Fruit fly (Drosophila melanogaster) whole organism, wandering third instar larva: ENCODE results near the gene Lcp65Ad.

Experiments
- Abd-B ChIP-seq: fragments of >200 bp; optimal IDR thresholded peaks from 2 replicates; lab custom pipeline; 2017; ENCODE audit warnings: missing biosample characterization, missing genetic modification characterization
- CG32264 ChIP-seq: fragments of 200-800 bp; sonication (Bioruptor generic); optimal IDR thresholded peaks from 2 replicates; lab custom pipeline; 2016; ENCODE audit warnings: missing biosample characterization, missing genetic modification characterization
- CG9705 ChIP-seq: fragments of 200-800 bp; sonication (Bioruptor generic); optimal IDR thresholded peaks from 2 replicates; lab custom pipeline; 2018; ENCODE audit warnings: missing biosample characterization, mild to moderate bottlenecking, missing genetic modification characterization
- CrebA ChIP-seq: fragments of 200-800 bp; sonication (Bioruptor generic); optimal IDR thresholded peaks from 2 replicates; lab custom pipeline; 2016; ENCODE audit warnings: missing biosample characterization, mild to moderate bottlenecking, missing genetic modification characterization, borderline replicate concordance
- Dfd ChIP-seq: fragments of >200 bp; optimal IDR thresholded peaks from 2 replicates; lab custom pipeline; 2017; ENCODE audit warnings: missing biosample characterization, missing genetic modification characterization
- Dif ChIP-seq: fragments of 200-275, 200-300 bp; sonication (Bioruptor generic); optimal IDR thresholded peaks from 2 replicates; lab custom pipeline; 2018; ENCODE audit warnings: missing biosample characterization, missing genetic modification characterization; ENCODE audit not compliant: partially characterized antibody
- GATAd ChIP-seq: sonication (Bioruptor generic); optimal IDR thresholded peaks from 2 replicates; lab custom pipeline; 2016; ENCODE audit warnings: missing biosample characterization, missing genetic modification characterization
- HLH106 ChIP-seq: fragments of 200-800 bp; optimal IDR thresholded peaks from 3 replicates; lab custom pipeline; 2019; ENCODE audit warnings: missing biosample characterization, mild to moderate bottlenecking, missing genetic modification characterization, moderate library complexity
- Hnf4 ChIP-seq: fragments of 200-800 bp; sonication (Bioruptor generic); optimal IDR thresholded peaks from 2 replicates; lab custom pipeline; 2016; ENCODE audit warnings: missing biosample characterization, mild to moderate bottlenecking, missing genetic modification characterization
- Hr78 ChIP-seq: fragments of >200 bp; optimal IDR thresholded peaks from 2 replicates; lab custom pipeline; 2017; ENCODE audit warnings: missing biosample characterization, missing genetic modification characterization
- Hr83 ChIP-seq: fragments of 200-300 bp; sonication (Bioruptor generic); optimal IDR thresholded peaks from 2 replicates; lab custom pipeline; 2016; ENCODE audit warnings: missing biosample characterization, mild to moderate bottlenecking, missing genetic modification characterization, moderate library complexity; ENCODE audit not compliant: poor library complexity, severe bottlenecking
- Jra ChIP-seq: sonication (Bioruptor generic); optimal IDR thresholded peaks from 2 replicates; lab custom pipeline; 2016; ENCODE audit warnings: missing biosample characterization, missing genetic modification characterization
- Mio ChIP-seq: sonication (Bioruptor generic); optimal IDR thresholded peaks from 2 replicates; lab custom pipeline; 2016; ENCODE audit warnings: missing biosample characterization, missing genetic modification characterization
- Myc ChIP-seq: fragments of >200 bp; optimal IDR thresholded peaks from 2 replicates; lab custom pipeline; 2017
- N ChIP-seq: fragments of >200 bp; optimal IDR thresholded peaks from 2 replicates; lab custom pipeline; 2018; ENCODE audit warnings: missing biosample characterization, missing external identifiers, missing genetic modification characterization
- OdsH ChIP-seq: fragments of 200-800 bp; sonication (Bioruptor generic); optimal IDR thresholded peaks from 2 replicates; lab custom pipeline; 2016; ENCODE audit warnings: missing biosample characterization, mild to moderate bottlenecking, missing genetic modification characterization
- Rel ChIP-seq, 2 experiments: fragments of 200-800 bp; sonication (Bioruptor generic) in 1 of 2; optimal IDR thresholded peaks; 2 replicates in 1 of 2; 3 replicates in 1 of 2; lab custom pipeline; 2016 to 2019; ENCODE audit warnings: mild to moderate bottlenecking in 2 of 2, missing biosample characterization in 2 of 2, missing genetic modification characterization in 2 of 2, moderate library complexity in 1 of 2
- Sp1 ChIP-seq: fragments of 200-800 bp; sonication (Bioruptor generic); optimal IDR thresholded peaks from 3 replicates; lab custom pipeline; 2019; ENCODE audit warnings: missing biosample characterization, mild to moderate bottlenecking, missing genetic modification characterization, moderate library complexity
- Vsx2 ChIP-seq: fragments of 200-300, 225-300 bp; sonication (Bioruptor generic); optimal IDR thresholded peaks from 2 replicates; lab custom pipeline; 2018; ENCODE audit warnings: missing biosample characterization, missing genetic modification characterization; ENCODE audit not compliant: partially characterized antibody
- br ChIP-seq: fragments of 200-800 bp; sonication (Bioruptor generic); optimal IDR thresholded peaks from 2 replicates; lab custom pipeline; 2016; ENCODE audit warnings: missing biosample characterization, missing genetic modification characterization
- brk ChIP-seq: fragments of 200-800 bp; sonication (Bioruptor generic); optimal IDR thresholded peaks from 2 replicates; lab custom pipeline; 2016; ENCODE audit warnings: missing biosample characterization, mild to moderate bottlenecking, missing genetic modification characterization
- dl ChIP-seq, 2 experiments: fragments of 175-275, 200-275 bp in 1 of 2; fragments of 200-275 bp in 1 of 2; sonication (Bioruptor generic); optimal IDR thresholded peaks; lab custom pipeline; 2018; ENCODE audit warnings: mild to moderate bottlenecking in 2 of 2, missing biosample characterization in 2 of 2, missing genetic modification characterization in 2 of 2, moderate library complexity in 2 of 2; ENCODE audit not compliant: partially characterized antibody in 2 of 2, insufficient read depth in 1 of 2
- dmrt93B ChIP-seq: fragments of 200-800 bp; sonication (Bioruptor generic); optimal IDR thresholded peaks from 2 replicates; lab custom pipeline; 2018; ENCODE audit warnings: missing biosample characterization, mild to moderate bottlenecking, missing genetic modification characterization
- dsf ChIP-seq: sonication (Bioruptor generic); optimal IDR thresholded peaks from 2 replicates; lab custom pipeline; 2016; ENCODE audit warnings: missing biosample characterization, missing genetic modification characterization, borderline replicate concordance
- ey ChIP-seq: fragments of 200-800 bp; sonication (Bioruptor generic); optimal IDR thresholded peaks from 2 replicates; lab custom pipeline; 2016; ENCODE audit warnings: missing biosample characterization, missing genetic modification characterization
- foxo ChIP-seq, 2 experiments: fragments of 200-800 bp; sonication (Bioruptor generic); optimal IDR thresholded peaks; 2 replicates in 1 of 2; 3 replicates in 1 of 2; lab custom pipeline; 2016 to 2017; ENCODE audit warnings: missing biosample characterization in 2 of 2, missing genetic modification characterization in 2 of 2
- fru ChIP-seq: fragments of 200-800 bp; sonication (Bioruptor generic); optimal IDR thresholded peaks from 3 replicates; lab custom pipeline; 2016; ENCODE audit warnings: missing biosample characterization, mild to moderate bottlenecking, missing genetic modification characterization
- h ChIP-seq: fragments of 200-800 bp; sonication (Bioruptor generic); optimal IDR thresholded peaks from 3 replicates; lab custom pipeline; 2016; ENCODE audit warnings: missing biosample characterization, mild to moderate bottlenecking, missing genetic modification characterization
- jim ChIP-seq: fragments of 175-275, 200-325 bp; sonication (Bioruptor generic); optimal IDR thresholded peaks from 2 replicates; lab custom pipeline; 2016; ENCODE audit warnings: missing biosample characterization, mild to moderate bottlenecking, missing genetic modification characterization
- lola ChIP-seq: fragments of >200 bp; optimal IDR thresholded peaks from 2 replicates; lab custom pipeline; 2017; ENCODE audit warnings: missing biosample characterization, missing genetic modification characterization
- pan ChIP-seq: fragments of >200 bp; optimal IDR thresholded peaks from 2 replicates; lab custom pipeline; 2017
- psq ChIP-seq: fragments of 200-800 bp; sonication (Bioruptor generic); optimal IDR thresholded peaks from 3 replicates; lab custom pipeline; 2017; ENCODE audit warnings: missing biosample characterization, mild to moderate bottlenecking, missing genetic modification characterization, moderate library complexity
- rgr ChIP-seq: fragments of 200-800 bp; sonication (Bioruptor generic); optimal IDR thresholded peaks from 3 replicates; lab custom pipeline; 2016; ENCODE audit warnings: missing biosample characterization, mild to moderate bottlenecking, missing genetic modification characterization
- sage ChIP-seq: fragments of 200-800 bp; sonication (Bioruptor generic); optimal IDR thresholded peaks from 2 replicates; lab custom pipeline; 2016; ENCODE audit warnings: missing biosample characterization, mild to moderate bottlenecking, missing genetic modification characterization
- sv ChIP-seq: fragments of 200-800 bp; sonication (Bioruptor generic); optimal IDR thresholded peaks from 3 replicates; lab custom pipeline; 2016; ENCODE audit warnings: missing biosample characterization, missing genetic modification characterization
- tai ChIP-seq: sonication (Bioruptor generic); optimal IDR thresholded peaks from 2 replicates; lab custom pipeline; 2016; ENCODE audit warnings: missing biosample characterization, missing genetic modification characterization
- usp ChIP-seq: fragments of >200 bp; optimal IDR thresholded peaks from 2 replicates; lab custom pipeline; 2017; ENCODE audit warnings: missing biosample characterization, missing genetic modification characterization
- woc ChIP-seq: sonication (Bioruptor generic); optimal IDR thresholded peaks from 2 replicates; lab custom pipeline; 2016; ENCODE audit warnings: missing biosample characterization, mild to moderate bottlenecking, missing genetic modification characterization

Lcp65Ad gene

DNA sequence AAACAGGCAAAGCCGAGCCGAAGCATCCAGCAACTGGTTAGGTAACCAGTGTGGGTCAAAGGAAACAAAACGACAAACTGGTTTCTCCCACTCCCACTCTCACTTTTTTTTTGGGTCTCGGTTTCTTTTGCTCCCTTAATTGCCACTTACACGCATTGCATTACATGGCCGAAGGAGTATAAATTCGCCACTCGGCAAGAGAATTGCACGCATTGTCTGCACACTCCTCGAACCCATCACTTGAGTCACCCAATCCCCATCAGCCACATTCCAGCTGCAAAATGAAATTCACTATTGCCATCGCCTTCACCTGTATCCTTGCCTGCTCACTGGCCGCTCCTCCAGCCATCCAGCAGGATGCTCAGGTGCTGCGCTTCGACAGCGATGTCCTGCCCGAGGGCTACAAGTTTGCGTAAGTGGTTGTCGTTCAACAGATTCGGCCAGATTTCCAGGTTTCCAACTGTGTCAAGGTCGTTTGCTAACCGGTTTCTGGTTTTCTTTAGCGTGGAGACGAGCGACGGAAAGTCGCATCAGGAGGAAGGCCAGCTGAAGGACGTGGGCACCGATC, at the start of gene Lcp65Ad:
TSS of gene Lcp65Ad (plus strand) at position 208 of the 568 bp plus-strand sequence.
- no peak for TF ChIP-seq GATAd
- no peak for TF ChIP-seq N (GFP tag; lab: Kevin White, UChicago)
- TF ChIP-seq Hr78, result no peak
- TF ChIP-seq foxo (GFP tag; optimal IDR thresholded peaks at IDR 0.05; lab: Kevin White, UChicago), result no peak
- no peak for TF ChIP-seq Dfd (GFP tag; lab: Kevin White, UChicago)
- TF ChIP-seq ey (GFP tag; lab: Kevin White, UChicago), result no peak
- no peak for TF ChIP-seq sage

DNA sequence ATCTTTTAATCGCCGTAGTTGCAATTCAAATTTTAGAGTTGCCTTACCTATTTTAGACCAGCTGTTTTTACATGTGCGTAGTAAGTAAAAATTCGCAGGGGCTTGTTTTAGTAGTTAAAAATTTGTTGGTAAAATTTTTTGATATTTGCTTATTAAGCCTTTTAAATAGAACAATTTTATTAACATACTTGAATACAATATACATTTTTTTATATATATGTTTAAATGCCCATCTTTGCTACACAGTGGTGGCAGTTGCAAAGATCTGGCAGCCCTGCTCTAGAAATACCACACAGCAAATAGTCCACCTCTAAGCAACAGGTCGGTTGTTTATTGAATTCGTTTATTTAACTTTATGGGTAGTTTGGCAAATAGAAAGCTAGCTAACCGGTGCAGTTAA, 48.5 kb upstream of the Lcp65Ad start, which contains the start of the genes CG10467 and loj:
TSS of gene CG10467 (minus strand) at position 51 of the 400 bp plus-strand sequence.
TSS of gene loj (plus strand) at position 291 of the 400 bp plus-strand sequence.
- TF ChIP-seq jim (GFP tag; lab: Kevin White, UChicago) (no peak), brk (GFP tag; lab: Kevin White, UChicago) (peak; percentile 90), Dfd (GFP tag; lab: Kevin White, UChicago) (no peak), Abd-B (GFP tag; lab: Kevin White, UChicago) (no peak), Vsx2 (GFP tag; lab: Kevin White, UChicago) (no peak), psq (GFP tag; lab: Kevin White, UChicago) (peak; percentile 89), Hr78 (no peak), pan (lab: Kevin White, UChicago) (no peak), h (GFP tag; lab: Kevin White, UChicago) (peak; percentile 89), OdsH (GFP tag; lab: Kevin White, UChicago) (peak; percentile 89), ey (GFP tag; lab: Kevin White, UChicago) (peak; percentile 85), tai (GFP tag; lab: Kevin White, UChicago) (peak; percentile 90), dsf (GFP tag; lab: Kevin White, UChicago) (peak; percentile 57), br (peak; percentile 59), Hr83 (peak; percentile 72), Dif (no peak), Hnf4 (GFP tag; lab: Kevin White, UChicago) (peak; percentile 89), Jra (GFP tag; lab: Kevin White, UChicago) (peak; percentile 75), fru (peak; percentile 81), foxo (GFP tag; optimal IDR thresholded peaks at IDR 0.05; lab: Kevin White, UChicago) (peak in 1 of 2 experiments; percentile 92), GATAd (peak; percentile 77), Rel (GFP tag; optimal IDR thresholded peaks at IDR 0.05; lab: Kevin White, UChicago) (no peak), Rel (tag; optimal IDR thresholded peaks at IDR 0.05; lab: Kevin White, UChicago) (peak; percentile 50), CG32264 (GFP tag; lab: Kevin White, UChicago) (peak; percentile 19), usp (GFP tag; lab: Kevin White, UChicago) (no peak), lola (GFP tag; lab: Kevin White, UChicago) (no peak), HLH106 (peak; percentile 92), Sp1 (GFP tag; lab: Kevin White, UChicago) (peak; percentile 85), dl (GFP tag; optimal IDR thresholded peaks at IDR 0.05; lab: Kevin White, UChicago; ENCODE audit: insufficient read depth in 1 of 2, partially characterized antibody in 2 of 2) (no peak), dmrt93B (GFP tag; lab: Kevin White, UChicago) (peak; percentile 91), N (GFP tag; lab: Kevin White, UChicago) (no peak), rgr (GFP tag; lab: Kevin White, UChicago) (peak; percentile 94), woc (GFP tag; lab: Kevin White, UChicago) (peak; percentile 63), Mio (GFP tag; lab: Kevin White, UChicago) (no peak), CrebA (GFP tag; lab: Kevin White, UChicago) (peak; percentile 7), sv (peak; percentile 92), CG9705 (peak; percentile 88), Myc (lab: Kevin White, UChicago) (no peak), sage (peak; percentile 52)
